Worm (Caenorhabditis elegans) whole organism, late embryonic: ENCODE data around the gene C15F1.2.
"Not testable (repeated sequence)": the region's sequence is repeated elsewhere in the genome, so short reads cannot be mapped to it uniquely, and the experiment has no call there.

Source experiments
- C38D4.7 ChIP-seq: fragments of 200-800 bp; sonication (Bioruptor generic); optimal IDR thresholded peaks from 2 replicates; lab custom pipeline; 2018; ENCODE audit warnings: mild to moderate bottlenecking, missing genetic modification characterization, moderate library complexity, missing compliant biosample characterization
- F13H6.1 ChIP-seq: sonication (generic microtip); optimal IDR thresholded peaks from 2 replicates; lab custom pipeline; 2016; ENCODE audit warnings: missing genetic modification characterization, missing compliant biosample characterization
- T23F11.4 ChIP-seq: fragments of 200-800 bp; sonication (Bioruptor generic); optimal IDR thresholded peaks from 2 replicates; lab custom pipeline; 2018; ENCODE audit warnings: mild to moderate bottlenecking, missing genetic modification characterization, missing compliant biosample characterization
- Y22D7AL.16 ChIP-seq: sonication (generic microtip); optimal IDR thresholded peaks from 2 replicates; lab custom pipeline; 2016; ENCODE audit warnings: missing genetic modification characterization, missing compliant biosample characterization
- ama-1 ChIP-seq: fragments of 150-350 bp; optimal IDR thresholded peaks from 2 replicates; lab custom pipeline; 2014
- ceh-14 ChIP-seq: sonication (generic microtip); optimal IDR thresholded peaks from 2 replicates; lab custom pipeline; 2016; ENCODE audit warnings: missing genotype, missing genetic modification characterization, missing compliant biosample characterization
- ceh-19 ChIP-seq: fragments of 200-800 bp; sonication (Bioruptor generic); optimal IDR thresholded peaks from 2 replicates; lab custom pipeline; 2018; ENCODE audit warnings: mild to moderate bottlenecking, missing genetic modification characterization, missing compliant biosample characterization
- ceh-2 ChIP-seq: sonication (generic microtip); optimal IDR thresholded peaks from 2 replicates; lab custom pipeline; 2016; ENCODE audit warnings: missing genotype, missing genetic modification characterization, missing compliant biosample characterization
- ceh-22 ChIP-seq: sonication (generic microtip); optimal IDR thresholded peaks from 2 replicates; lab custom pipeline; 2017; ENCODE audit warnings: missing biosample characterization, missing genetic modification characterization
- ceh-30 ChIP-seq: fragments of 150-350 bp; optimal IDR thresholded peaks from 2 replicates; lab custom pipeline; 2014; ENCODE audit warnings: missing biosample characterization, missing genetic modification characterization
- ceh-31 ChIP-seq: sonication (generic microtip); optimal IDR thresholded peaks from 2 replicates; lab custom pipeline; 2016; ENCODE audit warnings: missing genetic modification characterization, missing compliant biosample characterization
- ceh-34 ChIP-seq: sonication (generic microtip); optimal IDR thresholded peaks from 2 replicates; lab custom pipeline; 2016; ENCODE audit warnings: mild to moderate bottlenecking, missing genetic modification characterization, missing compliant biosample characterization
- ceh-45 ChIP-seq: fragments of 200-800 bp; sonication (Bioruptor generic); IDR thresholded peaks from 2 replicates; pipeline ENCODE4 v1.3.6; 2022; ENCODE audit warnings: missing genetic modification reagents, missing genetic modification characterization, missing compliant biosample characterization
- ceh-9 ChIP-seq: sonication (generic microtip); optimal IDR thresholded peaks from 2 replicates; lab custom pipeline; 2016; ENCODE audit warnings: mild to moderate bottlenecking, missing genetic modification characterization, inconsistent platforms, missing compliant biosample characterization
- che-1 ChIP-seq: sonication (generic microtip); optimal IDR thresholded peaks from 2 replicates; lab custom pipeline; 2016; ENCODE audit warnings: mild to moderate bottlenecking, missing genetic modification characterization, missing compliant biosample characterization
- dmd-4 ChIP-seq: sonication (generic microtip); optimal IDR thresholded peaks from 2 replicates; lab custom pipeline; 2016; ENCODE audit warnings: borderline replicate concordance, missing genetic modification characterization, missing compliant biosample characterization
- dve-1 ChIP-seq: sonication (generic microtip); optimal IDR thresholded peaks from 2 replicates; lab custom pipeline; 2017; ENCODE audit warnings: antibody characterized with exemption, mild to moderate bottlenecking, missing genetic modification characterization, missing compliant biosample characterization
- elt-2 ChIP-seq: sonication (generic microtip); optimal IDR thresholded peaks from 2 replicates; lab custom pipeline; 2016; ENCODE audit warnings: missing genetic modification reagents, missing genetic modification characterization, missing compliant biosample characterization
- elt-4 ChIP-seq: sonication (generic microtip); optimal IDR thresholded peaks from 2 replicates; lab custom pipeline; 2016; ENCODE audit warnings: missing genetic modification characterization, missing compliant biosample characterization
- ets-4 ChIP-seq: sonication (generic microtip); optimal IDR thresholded peaks from 2 replicates; lab custom pipeline; 2016; ENCODE audit warnings: missing genetic modification characterization, missing compliant biosample characterization
- eyg-1 ChIP-seq: sonication (generic microtip); optimal IDR thresholded peaks from 2 replicates; lab custom pipeline; 2016; ENCODE audit warnings: missing genotype, missing genetic modification characterization, missing compliant biosample characterization
- fax-1 ChIP-seq: sonication (generic microtip); optimal IDR thresholded peaks from 2 replicates; lab custom pipeline; 2016; ENCODE audit warnings: missing genotype, missing genetic modification characterization, missing compliant biosample characterization
- fkh-10 ChIP-seq: fragments of 150-350 bp; optimal IDR thresholded peaks from 2 replicates; lab custom pipeline; 2014; ENCODE audit warnings: missing biosample characterization, missing genetic modification reagents, missing genetic modification characterization
- hlh-13 ChIP-seq: fragments of 200-800 bp; sonication (Bioruptor generic); optimal IDR thresholded peaks from 2 replicates; lab custom pipeline; 2018; ENCODE audit warnings: mild to moderate bottlenecking, missing genetic modification characterization, missing compliant biosample characterization
- hlh-30 ChIP-seq: sonication (generic microtip); optimal IDR thresholded peaks from 2 replicates; lab custom pipeline; 2017; ENCODE audit warnings: antibody characterized with exemption, missing genetic modification characterization, missing compliant biosample characterization; ENCODE audit not compliant: insufficient read depth
- hlh-8 ChIP-seq: sonication (generic microtip); optimal IDR thresholded peaks from 2 replicates; lab custom pipeline; 2016; ENCODE audit warnings: missing genotype, missing genetic modification characterization, missing compliant biosample characterization
- lim-6 ChIP-seq: sonication (generic microtip); optimal IDR thresholded peaks from 2 replicates; lab custom pipeline; 2016; ENCODE audit warnings: missing genetic modification characterization, missing compliant biosample characterization
- mec-3 ChIP-seq: sonication (generic microtip); optimal IDR thresholded peaks from 2 replicates; lab custom pipeline; 2016; ENCODE audit warnings: borderline replicate concordance, missing genetic modification characterization, missing compliant biosample characterization
- nfya-1 ChIP-seq: sonication (generic microtip); optimal IDR thresholded peaks from 2 replicates; lab custom pipeline; 2017; ENCODE audit warnings: missing genetic modification characterization, mild to moderate bottlenecking, missing compliant biosample characterization, antibody characterized with exemption, moderate library complexity
- npax-4 ChIP-seq: sonication (generic microtip); optimal IDR thresholded peaks from 2 replicates; lab custom pipeline; 2016; ENCODE audit warnings: missing genetic modification characterization, missing compliant biosample characterization
- pag-3 ChIP-seq: sonication (generic microtip); optimal IDR thresholded peaks from 2 replicates; lab custom pipeline; 2016; ENCODE audit warnings: missing compliant biosample characterization, missing genetic modification characterization, borderline replicate concordance
- pat-9 ChIP-seq: fragments of 200-800 bp; sonication (Bioruptor generic); optimal IDR thresholded peaks from 2 replicates; lab custom pipeline; 2018; ENCODE audit warnings: mild to moderate bottlenecking, missing genetic modification characterization, moderate library complexity, missing compliant biosample characterization
- pha-2 ChIP-seq: sonication (generic microtip); optimal IDR thresholded peaks from 2 replicates; lab custom pipeline; 2017; ENCODE audit warnings: mild to moderate bottlenecking, missing genetic modification characterization, missing compliant biosample characterization
- pha-4 ChIP-seq: fragments of 150-350 bp; optimal IDR thresholded peaks from 2 replicates; lab custom pipeline; 2018; ENCODE audit warnings: missing biosample characterization, missing genetic modification reagents, missing genetic modification characterization
- pqm-1 ChIP-seq: sonication (generic microtip); optimal IDR thresholded peaks from 2 replicates; lab custom pipeline; 2016; ENCODE audit warnings: missing genetic modification characterization, missing compliant biosample characterization
- ref-2 ChIP-seq: sonication (generic microtip); optimal IDR thresholded peaks from 2 replicates; lab custom pipeline; 2016; ENCODE audit warnings: missing genetic modification characterization, missing compliant biosample characterization
- rnt-1 ChIP-seq: sonication (generic microtip); optimal IDR thresholded peaks from 2 replicates; lab custom pipeline; 2016; ENCODE audit warnings: missing genetic modification characterization, missing compliant biosample characterization
- sdc-2 ChIP-seq: sonication (generic microtip); optimal IDR thresholded peaks from 2 replicates; lab custom pipeline; 2016; ENCODE audit warnings: missing genotype, missing genetic modification characterization, missing compliant biosample characterization
- sox-2 ChIP-seq: fragments of 200-800 bp; sonication (Bioruptor generic); IDR thresholded peaks from 2 replicates; pipeline ENCODE4 v1.3.6; 2022; ENCODE audit warnings: missing genetic modification reagents, missing genetic modification characterization, missing compliant biosample characterization
- sox-4 ChIP-seq: sonication (generic microtip); optimal IDR thresholded peaks from 2 replicates; lab custom pipeline; 2017; ENCODE audit warnings: mild to moderate bottlenecking, missing genetic modification characterization, inconsistent platforms, missing compliant biosample characterization
- syd-9 ChIP-seq: sonication (generic microtip); optimal IDR thresholded peaks from 2 replicates; lab custom pipeline; 2016; ENCODE audit warnings: mild to moderate bottlenecking, missing genetic modification characterization, moderate library complexity, missing compliant biosample characterization
- ttx-3 ChIP-seq: sonication (generic microtip); optimal IDR thresholded peaks from 2 replicates; lab custom pipeline; 2016; ENCODE audit warnings: missing genetic modification reagents, missing genetic modification characterization, missing compliant biosample characterization
- unc-55 ChIP-seq: sonication (generic microtip); optimal IDR thresholded peaks from 2 replicates; lab custom pipeline; 2017; ENCODE audit warnings: missing biosample characterization, missing genetic modification reagents, missing genetic modification characterization
- unc-86 ChIP-seq: sonication (generic microtip); optimal IDR thresholded peaks from 2 replicates; lab custom pipeline; 2016; ENCODE audit warnings: missing genetic modification characterization, missing compliant biosample characterization

Gene C15F1.2

ce11 chrII:6977732-6978131 is 2.0 kb upstream of the C15F1.2 start, which contains the start of gene C15F1.8:
Gene C15F1.8 (minus strand): TSS chrII:6977832.
- TF ChIP-seq rnt-1 (tag; lab: Kevin White, UChicago); unc-55; ceh-45 (GFP tag; lab: Robert Waterston, UW): not testable (repeated sequence)
- TF ChIP-seq, all 69 proteins: peak for 0; not testable (repeated sequence) for 69

ce11 chrII:6978908-6979307 is 845 bp upstream of the C15F1.2 start:
- TF ChIP-seq fax-1 (tag; lab: Kevin White, UChicago), result no peak
- no peak for TF ChIP-seq pat-9 (tag; lab: Kevin White, UChicago)

DNA sequence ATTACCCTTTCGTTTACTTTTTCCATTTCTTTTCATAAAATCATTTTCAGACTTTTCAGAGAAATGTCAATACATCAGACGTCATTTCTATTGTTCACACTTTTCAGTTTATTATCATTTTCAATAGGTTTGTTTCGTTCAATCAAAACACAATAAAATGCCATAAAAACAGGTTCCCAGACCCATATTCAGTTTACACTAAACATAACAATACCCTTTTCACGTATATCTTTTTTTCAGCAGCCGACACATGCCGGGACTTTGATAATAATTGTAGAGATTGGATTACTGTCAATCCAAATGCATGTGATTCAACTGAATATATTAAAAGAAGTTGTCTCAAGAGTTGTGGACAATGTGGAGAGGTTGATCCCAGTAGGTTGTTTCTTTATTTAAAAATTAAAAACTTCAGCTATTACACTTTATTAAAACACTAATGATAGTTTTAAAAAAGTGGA is 10.1 kb downstream of the C15F1.2 start, which contains the start of gene C15F1.1:
C15F1.1 (plus strand) TSS at position 51 of the 458 bp plus-strand sequence.
- TF ChIP-seq ceh-9 (no peak), ceh-2 (tag; lab: Kevin White, UChicago) (no peak), che-1 (tag; lab: Kevin White, UChicago) (no peak), unc-86 (tag; lab: Kevin White, UChicago) (no peak), ref-2 (tag; lab: Kevin White, UChicago) (no peak), ceh-31 (tag; lab: Kevin White, UChicago) (no peak), elt-4 (tag; lab: Kevin White, UChicago) (no peak), Y22D7AL.16 (no peak), sox-4 (tag; lab: Kevin White, UChicago) (no peak), ceh-22 (no peak)

- TF ChIP-seq unc-86 (tag; lab: Kevin White, UChicago), result no peak
- no peak for TF ChIP-seq ttx-3
- no peak for TF ChIP-seq hlh-8
- TF ChIP-seq F13H6.1 (tag; lab: Kevin White, UChicago), result no peak
- TF ChIP-seq hlh-30 (tag; lab: Kevin White, UChicago), result no peak
- no peak for TF ChIP-seq sox-4 (tag; lab: Kevin White, UChicago)
- no peak for TF ChIP-seq T23F11.4 (GFP tag; lab: Kevin White, UChicago)
- TF ChIP-seq pag-3 (tag; lab: Kevin White, UChicago), result no peak
- no peak for TF ChIP-seq eyg-1 (tag; lab: Kevin White, UChicago)
- TF ChIP-seq elt-4 (tag; lab: Kevin White, UChicago), result no peak
- TF ChIP-seq ceh-2 (tag; lab: Kevin White, UChicago), result no peak
- TF ChIP-seq nfya-1 (tag; lab: Kevin White, UChicago), result peak; percentile 62
- TF ChIP-seq ama-1 (lab: Kevin White, UChicago), result no peak
- no peak for TF ChIP-seq fkh-10 (GFP tag; lab: Kevin White, UChicago)
- no peak for TF ChIP-seq dve-1 (tag; lab: Kevin White, UChicago)
- TF ChIP-seq pqm-1, result no peak
- TF ChIP-seq elt-2, result no peak
- peak; percentile 33 for TF ChIP-seq ceh-34 (tag; lab: Kevin White, UChicago)
- TF ChIP-seq sox-2, result no peak
- TF ChIP-seq C38D4.7 (GFP tag; lab: Kevin White, UChicago), result no peak
- no peak for TF ChIP-seq ceh-9
- no peak for TF ChIP-seq Y22D7AL.16
- no peak for TF ChIP-seq syd-9 (tag; lab: Kevin White, UChicago)
- TF ChIP-seq ets-4 (tag; lab: Kevin White, UChicago), result no peak
- no peak for TF ChIP-seq ceh-45 (GFP tag; lab: Robert Waterston, UW)
- TF ChIP-seq pha-2 (tag; lab: Kevin White, UChicago), result no peak
- TF ChIP-seq sdc-2 (tag; lab: Kevin White, UChicago), result no peak
- no peak for TF ChIP-seq pha-4 (tag; lab: Kevin White, UChicago)
- TF ChIP-seq ceh-22, result no peak
- no peak for TF ChIP-seq che-1 (tag; lab: Kevin White, UChicago)
- TF ChIP-seq mec-3 (tag; lab: Kevin White, UChicago), result no peak
- no peak for TF ChIP-seq ceh-30 (tag; lab: Kevin White, UChicago)
- no peak for TF ChIP-seq dmd-4 (tag; lab: Kevin White, UChicago)
- no peak for TF ChIP-seq lim-6 (tag; lab: Kevin White, UChicago)
- TF ChIP-seq rnt-1 (tag; lab: Kevin White, UChicago), result no peak
- TF ChIP-seq ceh-14 (tag; lab: Kevin White, UChicago), result peak; percentile 29
- no peak for TF ChIP-seq hlh-13
- TF ChIP-seq ceh-31 (tag; lab: Kevin White, UChicago), result peak; percentile 77
- no peak for TF ChIP-seq fax-1 (tag; lab: Kevin White, UChicago)
- no peak for TF ChIP-seq npax-4
- TF ChIP-seq ceh-19 (GFP tag; lab: Kevin White, UChicago), result peak; percentile 26
Observed at ce11 chrII:6992949-6993348, 13.2 kb downstream of the C15F1.2 start.
